Worm (Caenorhabditis elegans): ENCODE results near the gene plc-3.
A peak's percentile ranks its signal among the peaks of the same experiment; 100 is the strongest.

The plc-3 gene

ce11 chrII:10222577-10222976, at the start of gene plc-3:
TSS of gene plc-3 (plus strand) at chrII:10222877.
- TF ChIP-seq unc-86 (tag; optimal IDR thresholded peaks at IDR 0.05) (no peak), elt-2 (tag; optimal IDR thresholded peaks at IDR 0.05) (no peak), odd-2 (tag; optimal IDR thresholded peaks at IDR 0.05) (no peak), lin-11 (tag; optimal IDR thresholded peaks at IDR 0.05) (no peak), C38D4.7 (GFP tag; optimal IDR thresholded peaks at IDR 0.05) (no peak), npax-4 (tag; optimal IDR thresholded peaks at IDR 0.05) (no peak), pag-3 (tag; optimal IDR thresholded peaks at IDR 0.05; ENCODE audit: borderline replicate concordance) (no peak), ceh-19 (GFP tag; optimal IDR thresholded peaks at IDR 0.05) (no peak), ztf-16 (tag; optimal IDR thresholded peaks at IDR 0.05) (no peak), ceh-14 (tag; optimal IDR thresholded peaks at IDR 0.05) (no peak), lim-6 (tag; optimal IDR thresholded peaks at IDR 0.05) (no peak), nfya-1 (tag; optimal IDR thresholded peaks at IDR 0.05) (no peak), hlh-8 (tag; optimal IDR thresholded peaks at IDR 0.05) (no peak), ahr-1 (tag; optimal IDR thresholded peaks at IDR 0.05) (no peak), madf-2 (tag; optimal IDR thresholded peaks at IDR 0.05) (no peak), unc-3 (GFP tag; conservative IDR thresholded peaks at IDR 0.05) (no peak), unc-3 (tag; optimal IDR thresholded peaks at IDR 0.05) (no peak), ceh-24 (tag; optimal IDR thresholded peaks at IDR 0.05) (no peak), F13H6.1 (tag; optimal IDR thresholded peaks at IDR 0.05) (no peak), rnt-1 (tag; optimal IDR thresholded peaks at IDR 0.05) (no peak)

- TF ChIP-seq ceh-48 (tag; optimal IDR thresholded peaks at IDR 0.05) (peak; percentile 57), ceh-31 (tag; optimal IDR thresholded peaks at IDR 0.05) (peak; percentile 19), lim-6 (tag; optimal IDR thresholded peaks at IDR 0.05) (no peak), ama-1 (optimal IDR thresholded peaks at IDR 0.05) (peak; percentile 22), ceh-6 (GFP tag; optimal IDR thresholded peaks at IDR 0.05) (no peak), unc-55 (GFP tag; optimal IDR thresholded peaks at IDR 0.05) (peak; percentile 60), ceh-14 (tag; optimal IDR thresholded peaks at IDR 0.05) (no peak), hlh-6 (tag; optimal IDR thresholded peaks at IDR 0.05) (no peak), ceh-2 (tag; optimal IDR thresholded peaks at IDR 0.05) (no peak), zip-5 (tag; optimal IDR thresholded peaks at IDR 0.05) (no peak), C08G9.2 (tag; optimal IDR thresholded peaks at IDR 0.05) (no peak)
Measured at ce11 chrII:10174338-10174737, 48.3 kb upstream of the plc-3 start, which contains the start of gene F33H1.4. TSS of gene F33H1.4 (plus strand) at chrII:10174648.

- TF ChIP-seq ceh-18 (tag; optimal IDR thresholded peaks at IDR 0.05) (no peak), rnt-1 (tag; optimal IDR thresholded peaks at IDR 0.05) (no peak), dve-1 (tag; optimal IDR thresholded peaks at IDR 0.05) (no peak), ceh-30 (tag; optimal IDR thresholded peaks at IDR 0.05) (no peak), pros-1 (tag; optimal IDR thresholded peaks at IDR 0.05) (no peak), ref-2 (tag; optimal IDR thresholded peaks at IDR 0.05) (no peak), elt-2 (tag; optimal IDR thresholded peaks at IDR 0.05) (no peak), ztf-16 (tag; optimal IDR thresholded peaks at IDR 0.05) (no peak), odd-2 (tag; optimal IDR thresholded peaks at IDR 0.05) (no peak), lim-6 (tag; optimal IDR thresholded peaks at IDR 0.05) (no peak), lin-11 (tag; optimal IDR thresholded peaks at IDR 0.05) (no peak), ets-4 (tag; optimal IDR thresholded peaks at IDR 0.05) (no peak), che-1 (tag; optimal IDR thresholded peaks at IDR 0.05) (no peak), tbx-2 (tag; optimal IDR thresholded peaks at IDR 0.05) (no peak), ceh-6 (GFP tag; optimal IDR thresholded peaks at IDR 0.05) (no peak), mec-3 (tag; optimal IDR thresholded peaks at IDR 0.05; ENCODE audit: borderline replicate concordance) (no peak), ceh-19 (GFP tag; optimal IDR thresholded peaks at IDR 0.05) (no peak), zip-5 (tag; optimal IDR thresholded peaks at IDR 0.05) (no peak), K02D7.2 (tag; optimal IDR thresholded peaks at IDR 0.05) (no peak), nhr-11 (tag; optimal IDR thresholded peaks at IDR 0.05) (no peak)
Measured at ce11 chrII:10182634-10183033, 40.0 kb upstream of the plc-3 start, which contains the start of gene srd-1. TSS of gene srd-1 (minus strand) at chrII:10182734.

Measured in whole organism, late embryonic.